Fruit fly (Drosophila melanogaster): ENCODE data around the gene Qsox4.
A peak's percentile ranks its signal among the peaks of the same experiment; 100 is the strongest.

Qsox4 gene

dm6 chr3R:23678349-23679193 is 24.0 kb upstream of the Qsox4 start, which contains the start of gene GILT2 (continued):
- TF ChIP-seq CG1024 (GFP tag; IDR thresholded peaks at IDR 0.05) (peak; percentile 73), Spps (tag; optimal IDR thresholded peaks at IDR 0.05) (peak; percentile 84), gce (GFP tag; IDR thresholded peaks at IDR 0.05) (peak; percentile 85), CG30431 (GFP tag; optimal IDR thresholded peaks at IDR 0.05) (peak; percentile 85), ATbp (GFP tag; optimal IDR thresholded peaks at IDR 0.05) (peak; percentile 88), HLH4C (GFP tag; IDR thresholded peaks at IDR 0.05; ENCODE audit: partially characterized antibody) (no peak), Atf3 (GFP tag; optimal IDR thresholded peaks at IDR 0.05) (peak; percentile 35), CG30403 (GFP tag; optimal IDR thresholded peaks at IDR 0.05) (peak; percentile 88), crc (GFP tag; optimal IDR thresholded peaks at IDR 0.05) (no peak), salm (tag; optimal IDR thresholded peaks at IDR 0.05) (peak; percentile 78), eyg (GFP tag; optimal IDR thresholded peaks at IDR 0.05) (peak; percentile 29), CG11695 (GFP tag; IDR thresholded peaks at IDR 0.05) (peak; percentile 90), CG16813 (GFP tag; IDR thresholded peaks at IDR 0.05; ENCODE audit: partially characterized antibody) (no peak), CG17802 (tag; optimal IDR thresholded peaks at IDR 0.05) (peak; percentile 49), Dfd (GFP tag; optimal IDR thresholded peaks at IDR 0.05) (peak in 1 of 2 experiments; percentile 41), gsb (GFP tag; IDR thresholded peaks at IDR 0.05) (peak; percentile 83), dan (GFP tag; IDR thresholded peaks at IDR 0.05) (no peak), CG3281 (GFP tag; optimal IDR thresholded peaks at IDR 0.05) (peak; percentile 94), CG13296 (GFP tag; optimal IDR thresholded peaks at IDR 0.05) (peak; percentile 94), toy (GFP tag; IDR thresholded peaks at IDR 0.05) (peak; percentile 48), CG15601 (tag; optimal IDR thresholded peaks at IDR 0.05) (peak; percentile 90), gfzf (GFP tag; optimal IDR thresholded peaks at IDR 0.05) (no peak), da (GFP tag; optimal IDR thresholded peaks at IDR 0.05) (peak; percentile 16), Stat92E (GFP tag; optimal IDR thresholded peaks at IDR 0.05) (peak in 1 of 3 experiments; percentile 78), CG14710 (tag; optimal IDR thresholded peaks at IDR 0.05) (peak; percentile 90), Awh (GFP tag; IDR thresholded peaks at IDR 0.05) (peak; percentile 91), ro (GFP tag; IDR thresholded peaks at IDR 0.05) (peak; percentile 70), CG18764 (GFP tag; optimal IDR thresholded peaks at IDR 0.05) (peak; percentile 81), Dad (GFP tag; optimal IDR thresholded peaks at IDR 0.05) (peak; percentile 61), CG12391 (tag; optimal IDR thresholded peaks at IDR 0.05) (peak; percentile 94), Tbp (GFP tag; optimal IDR thresholded peaks at IDR 0.05) (no peak), CG7839 (tag; optimal IDR thresholded peaks at IDR 0.05) (peak; percentile 95), NFAT (GFP tag; IDR thresholded peaks at IDR 0.05) (peak; percentile 79), Rx (GFP tag; IDR thresholded peaks at IDR 0.05) (peak; percentile 77), CG16815 (GFP tag; optimal IDR thresholded peaks at IDR 0.05) (peak; percentile 74), Fer2 (tag; optimal IDR thresholded peaks at IDR 0.05) (peak; percentile 86), stwl (tag; optimal IDR thresholded peaks at IDR 0.05) (peak; percentile 18), sqz (GFP tag; optimal IDR thresholded peaks at IDR 0.05) (peak; percentile 88), maf-S (GFP tag; optimal IDR thresholded peaks at IDR 0.05) (peak; percentile 15), slbo (GFP tag; IDR thresholded peaks at IDR 0.05) (peak; percentile 94), CG10274 (GFP tag; optimal IDR thresholded peaks at IDR 0.05) (peak; percentile 67), Mad (GFP tag; optimal IDR thresholded peaks at IDR 0.05) (peak; percentile 75), Ets97D (GFP tag; optimal IDR thresholded peaks at IDR 0.05) (peak; percentile 48), Drgx (GFP tag; IDR thresholded peaks at IDR 0.05) (peak; percentile 43; the same call in 1 of the 2 replicates), zfh1 (GFP tag; IDR thresholded peaks at IDR 0.05) (peak; percentile 92), CG18476 (GFP tag; optimal IDR thresholded peaks at IDR 0.05) (peak; percentile 86), dmrt11E (tag; optimal IDR thresholded peaks at IDR 0.05) (peak; percentile 87), phol (tag; optimal IDR thresholded peaks at IDR 0.05) (peak; percentile 93), Chrac-16 (GFP tag; optimal IDR thresholded peaks at IDR 0.05) (peak; percentile 85)

All from whole organism, embryonic.